Fruit fly (Drosophila melanogaster): ENCODE measurements around the gene CG10591.

Gene CG10591

dm6 chr3L:5583295-5583707, 16.2 kb downstream of the CG10591 start (continued):
- TF ChIP-seq lilli (GFP tag; optimal IDR thresholded peaks at IDR 0.05) (peak; percentile 92), hth (optimal IDR thresholded peaks at IDR 0.05) (no peak), Pdp1 (GFP tag; optimal IDR thresholded peaks at IDR 0.05) (peak in 1 of 2 experiments; percentile 91), CG15696 (tag; optimal IDR thresholded peaks at IDR 0.05) (peak; percentile 82), CG7786 (GFP tag; optimal IDR thresholded peaks at IDR 0.05) (peak; percentile 86), Atf-2 (GFP tag; optimal IDR thresholded peaks at IDR 0.05) (peak; percentile 78), CG11504 (tag; optimal IDR thresholded peaks at IDR 0.05) (no peak), Doc2 (GFP tag; IDR thresholded peaks at IDR 0.05) (peak; percentile 73; the same call in 1 of the 2 replicates), ro (GFP tag; IDR thresholded peaks at IDR 0.05) (peak; percentile 67), CG3838 (GFP tag; optimal IDR thresholded peaks at IDR 0.05) (peak; percentile 57), Bteb2 (GFP tag; optimal IDR thresholded peaks at IDR 0.05) (peak; percentile 67), vnd (GFP tag; IDR thresholded peaks at IDR 0.05; ENCODE audit: partially characterized antibody) (peak; percentile 77), slbo (GFP tag; IDR thresholded peaks at IDR 0.05) (peak; percentile 96), Ravus (GFP tag; IDR thresholded peaks at IDR 0.05) (peak; percentile 67), ttk (GFP tag; IDR thresholded peaks at IDR 0.05) (peak; percentile 89), jigr1 (GFP tag; IDR thresholded peaks at IDR 0.05) (peak; percentile 86; the same call in 2 of the 3 replicates), ken (GFP tag; IDR thresholded peaks at IDR 0.05) (peak; percentile 93), toy (GFP tag; IDR thresholded peaks at IDR 0.05) (peak; percentile 61), CG8290 (GFP tag; optimal IDR thresholded peaks at IDR 0.05) (peak; percentile 77), CG8290 (tag; optimal IDR thresholded peaks at IDR 0.05) (no peak), Aef1 (GFP tag; IDR thresholded peaks at IDR 0.05) (peak; percentile 94), disco-r (GFP tag; optimal IDR thresholded peaks at IDR 0.05) (peak; percentile 73), klu (GFP tag; IDR thresholded peaks at IDR 0.05) (peak; percentile 92), Dfd (GFP tag; optimal IDR thresholded peaks at IDR 0.05) (no peak), ssp (GFP tag; IDR thresholded peaks at IDR 0.05) (peak; percentile 92), Dad (GFP tag; optimal IDR thresholded peaks at IDR 0.05) (peak; percentile 81), ATbp (GFP tag; optimal IDR thresholded peaks at IDR 0.05) (no peak), CG2678 (tag; optimal IDR thresholded peaks at IDR 0.05) (no peak), CG14965 (GFP tag; optimal IDR thresholded peaks at IDR 0.05; ENCODE audit: borderline replicate concordance) (peak; percentile 33), unpg (GFP tag; optimal IDR thresholded peaks at IDR 0.05) (no peak), bowl (GFP tag; IDR thresholded peaks at IDR 0.05) (peak; percentile 63; the same call in 1 of the 2 replicates), CG7963 (GFP tag; IDR thresholded peaks at IDR 0.05; ENCODE audit: partially characterized antibody) (peak; percentile 24; the same call in 1 of the 3 replicates), nom (GFP tag; optimal IDR thresholded peaks at IDR 0.05) (no peak), CG13775 (GFP tag; optimal IDR thresholded peaks at IDR 0.05) (peak; percentile 91), bigmax (GFP tag; optimal IDR thresholded peaks at IDR 0.05) (no peak), HmgZ (tag; optimal IDR thresholded peaks at IDR 0.05) (peak; percentile 88), Nf-YC (tag; optimal IDR thresholded peaks at IDR 0.05) (no peak), CoRest (tag; optimal IDR thresholded peaks at IDR 0.05) (peak; percentile 91), schlank (tag; optimal IDR thresholded peaks at IDR 0.05) (peak; percentile 63), CG2129 (GFP tag; IDR thresholded peaks at IDR 0.05; ENCODE audit: partially characterized antibody) (peak; percentile 84), pzg (GFP tag; optimal IDR thresholded peaks at IDR 0.05) (peak; percentile 93), CG12155 (GFP tag; optimal IDR thresholded peaks at IDR 0.05) (peak; percentile 100), CG9727 (GFP tag; optimal IDR thresholded peaks at IDR 0.05) (peak; percentile 78), CG17829 (tag; optimal IDR thresholded peaks at IDR 0.05) (peak; percentile 86), Hr39 (optimal IDR thresholded peaks at IDR 0.05) (no peak), CG8924 (tag; optimal IDR thresholded peaks at IDR 0.05) (peak; percentile 80), da (GFP tag; optimal IDR thresholded peaks at IDR 0.05) (peak; percentile 71), Oli (tag; optimal IDR thresholded peaks at IDR 0.05) (peak; percentile 67), CG10979 (tag; optimal IDR thresholded peaks at IDR 0.05) (peak; percentile 70), Jarid2 (GFP tag; optimal IDR thresholded peaks at IDR 0.05) (peak; percentile 37), Meics (GFP tag; optimal IDR thresholded peaks at IDR 0.05) (peak; percentile 79), yki (optimal IDR thresholded peaks at IDR 0.05) (no peak)
